Worm (Caenorhabditis elegans) whole organism, L1 larva: ENCODE results near the gene D2096.5.

Experiments
- C16A3.4 ChIP-seq: fragments of 150-350 bp; optimal IDR thresholded peaks from 2 replicates; lab custom pipeline; 2014; ENCODE audit warnings: missing biosample characterization, missing genetic modification characterization
- Y116A8C.19 ChIP-seq: sonication (generic microtip); optimal IDR thresholded peaks from 2 replicates; lab custom pipeline; 2016; ENCODE audit warnings: missing compliant biosample characterization, missing genetic modification characterization, borderline replicate concordance
- aha-1 ChIP-seq: fragments of 150-350 bp; optimal IDR thresholded peaks from 2 replicates; lab custom pipeline; 2014; ENCODE audit warnings: missing biosample characterization, missing genetic modification characterization
- aly-2 ChIP-seq: fragments of 150-350 bp; optimal IDR thresholded peaks from 2 replicates; lab custom pipeline; 2014; ENCODE audit warnings: missing biosample characterization, missing genetic modification characterization
- blmp-1 ChIP-seq: fragments of 150-350 bp; optimal IDR thresholded peaks from 2 replicates; lab custom pipeline; 2014; ENCODE audit warnings: missing biosample characterization, missing genetic modification characterization
- ceh-8 ChIP-seq: fragments of 200-800 bp; sonication (Bioruptor generic); optimal IDR thresholded peaks from 2 replicates; lab custom pipeline; 2018; ENCODE audit warnings: mild to moderate bottlenecking, missing genetic modification characterization, moderate library complexity, missing compliant biosample characterization
- ceh-82 ChIP-seq, 3 experiments: fragments of 150-350 bp in 1 of 3; sonication (generic microtip) in 2 of 3; optimal IDR thresholded peaks; 2 replicates each; lab custom pipeline; 2014 to 2017; ENCODE audit warnings: missing biosample characterization in 3 of 3, missing genetic modification characterization in 3 of 3
- ceh-90 ChIP-seq: sonication (generic microtip); optimal IDR thresholded peaks from 2 replicates; lab custom pipeline; 2016; ENCODE audit warnings: missing genetic modification characterization, missing compliant biosample characterization
- dpl-1 ChIP-seq, 3 experiments: fragments of 150-350 bp in 2 of 3; sonication (generic microtip) in 1 of 3; optimal IDR thresholded peaks; 2 replicates each; lab custom pipeline; 2014 to 2017; ENCODE audit warnings: missing biosample characterization in 3 of 3, missing genetic modification characterization in 3 of 3, missing genetic modification reagents in 3 of 3
- dsc-1 ChIP-seq: sonication (generic microtip); optimal IDR thresholded peaks from 2 replicates; lab custom pipeline; 2016; ENCODE audit warnings: mild to moderate bottlenecking, missing genetic modification characterization, missing compliant biosample characterization
- efl-1 ChIP-seq, 4 experiments: fragments of 150-350 bp; optimal IDR thresholded peaks in 3 of 4; peaks in 1 of 4; 1 replicate in 1 of 4; 2 replicates in 3 of 4; lab custom pipeline; 2014; ENCODE audit warnings: missing biosample characterization in 2 of 4, missing genetic modification characterization in 2 of 4, missing genetic modification reagents in 2 of 4
- elt-3 ChIP-seq, 6 experiments: fragments of 150-350 bp in 1 of 6; sonication (generic microtip); optimal IDR thresholded peaks; 2 replicates each; lab custom pipeline; 2017 to 2018; ENCODE audit warnings: missing biosample characterization in 6 of 6, missing genetic modification characterization in 6 of 6, inconsistent platforms in 1 of 6
- ets-5 ChIP-seq: fragments of 200-800 bp; sonication (Bioruptor generic); IDR thresholded peaks from 2 replicates; pipeline ENCODE4 v1.3.6; 2022; ENCODE audit warnings: missing genetic modification characterization, missing compliant biosample characterization
- fkh-4 ChIP-seq: sonication (generic microtip); optimal IDR thresholded peaks from 2 replicates; lab custom pipeline; 2016; ENCODE audit warnings: missing compliant biosample characterization, missing genetic modification characterization, borderline replicate concordance
- fos-1 ChIP-seq: fragments of 150-350 bp; optimal IDR thresholded peaks from 2 replicates; lab custom pipeline; 2014; ENCODE audit warnings: missing biosample characterization, missing genetic modification characterization
- grh-1 ChIP-seq: fragments of 200-800 bp; sonication (Bioruptor generic); IDR thresholded peaks from 2 replicates; pipeline ENCODE4 v1.3.6; 2022; ENCODE audit warnings: missing genetic modification reagents, missing genetic modification characterization, missing compliant biosample characterization
- hlh-4 ChIP-seq: sonication (generic microtip); optimal IDR thresholded peaks from 2 replicates; lab custom pipeline; 2016; ENCODE audit warnings: mild to moderate bottlenecking, missing genetic modification characterization, missing compliant biosample characterization
- hpl-2 ChIP-seq: fragments of 150-350 bp; optimal IDR thresholded peaks from 2 replicates; lab custom pipeline; 2014; ENCODE audit warnings: missing biosample characterization, missing genetic modification reagents, missing genetic modification characterization
- jun-1 ChIP-seq: fragments of 150-350 bp; optimal IDR thresholded peaks from 2 replicates; lab custom pipeline; 2014; ENCODE audit warnings: missing biosample characterization, missing genetic modification reagents, missing genetic modification characterization
- lin-13 ChIP-seq: fragments of 150-350 bp; optimal IDR thresholded peaks from 2 replicates; lab custom pipeline; 2014; ENCODE audit warnings: missing biosample characterization, missing genetic modification reagents, missing genetic modification characterization
- lin-14 ChIP-seq: fragments of 200-800 bp; sonication (Bioruptor generic); optimal IDR thresholded peaks from 2 replicates; lab custom pipeline; 2018; ENCODE audit warnings: mild to moderate bottlenecking, missing genetic modification characterization, moderate library complexity, missing compliant biosample characterization
- lin-15B ChIP-seq: fragments of 150-350 bp; sonication (generic microtip); optimal IDR thresholded peaks from 3 replicates; lab custom pipeline; 2014; ENCODE audit warnings: missing biosample characterization, missing genetic modification characterization
- lin-35 ChIP-seq, 2 experiments: fragments of 150-350 bp; optimal IDR thresholded peaks; 2 replicates each; lab custom pipeline; 2014; ENCODE audit warnings: missing biosample characterization in 2 of 2, missing genetic modification characterization in 2 of 2, missing genetic modification reagents in 2 of 2
- mab-9 ChIP-seq: fragments of 200-800 bp; sonication (Bioruptor generic); IDR thresholded peaks from 2 replicates; pipeline ENCODE4 v1.3.6; 2022; ENCODE audit warnings: missing genetic modification reagents, missing genetic modification characterization, missing compliant biosample characterization
- mep-1 ChIP-seq: fragments of 150-350 bp; optimal IDR thresholded peaks from 2 replicates; lab custom pipeline; 2014; ENCODE audit warnings: missing biosample characterization, missing genetic modification characterization
- nhr-11 ChIP-seq: fragments of 150-350 bp; optimal IDR thresholded peaks from 2 replicates; lab custom pipeline; 2014; ENCODE audit warnings: missing biosample characterization, missing genetic modification characterization
- nhr-19 ChIP-seq: fragments of 200-800 bp; sonication (Bioruptor generic); conservative IDR thresholded peaks from 2 replicates; pipeline ENCODE4 v1.3.6; 2022; ENCODE audit warnings: missing genetic modification characterization, missing compliant biosample characterization
- nhr-20 ChIP-seq: sonication (generic microtip); optimal IDR thresholded peaks from 2 replicates; lab custom pipeline; 2016; ENCODE audit warnings: mild to moderate bottlenecking, missing genetic modification characterization, missing compliant biosample characterization
- nhr-28 ChIP-seq: fragments of 150-350 bp; optimal IDR thresholded peaks from 2 replicates; lab custom pipeline; 2014; ENCODE audit warnings: missing biosample characterization, missing genetic modification characterization
- nhr-47 ChIP-seq: sonication (generic microtip); optimal IDR thresholded peaks from 2 replicates; lab custom pipeline; 2016; ENCODE audit warnings: mild to moderate bottlenecking, missing genetic modification characterization, moderate library complexity, missing compliant biosample characterization
- nhr-71 ChIP-seq: sonication (generic microtip); optimal IDR thresholded peaks from 2 replicates; lab custom pipeline; 2016; ENCODE audit warnings: mild to moderate bottlenecking, missing genetic modification characterization, moderate library complexity, missing compliant biosample characterization
- nhr-76 ChIP-seq: sonication (generic microtip); optimal IDR thresholded peaks from 2 replicates; lab custom pipeline; 2017; ENCODE audit warnings: missing biosample characterization, missing genetic modification characterization
- nhr-90 ChIP-seq: sonication (generic microtip); optimal IDR thresholded peaks from 2 replicates; lab custom pipeline; 2016; ENCODE audit warnings: mild to moderate bottlenecking, missing genetic modification characterization, missing compliant biosample characterization; ENCODE audit not compliant: poor library complexity
- pag-3 ChIP-seq: sonication (generic microtip); optimal IDR thresholded peaks from 2 replicates; lab custom pipeline; 2017; ENCODE audit warnings: missing genetic modification characterization, mild to moderate bottlenecking, missing compliant biosample characterization, antibody characterized with exemption, borderline replicate concordance; ENCODE audit not compliant: insufficient read depth
- snpc-4 ChIP-seq: fragments of 150-350 bp; optimal IDR thresholded peaks from 2 replicates; lab custom pipeline; 2014; ENCODE audit warnings: missing biosample characterization, missing genetic modification characterization
- snu-23 ChIP-seq: sonication (generic microtip); optimal IDR thresholded peaks from 2 replicates; lab custom pipeline; 2016; ENCODE audit warnings: missing genetic modification characterization, missing compliant biosample characterization
- sptf-1 ChIP-seq: fragments of 150-350 bp; optimal IDR thresholded peaks from 2 replicates; lab custom pipeline; 2014; ENCODE audit warnings: missing biosample characterization, missing genetic modification characterization
- tlp-1 ChIP-seq: fragments of 150-350 bp; optimal IDR thresholded peaks from 2 replicates; lab custom pipeline; 2014; ENCODE audit warnings: missing biosample characterization, missing genetic modification characterization
- unc-30 ChIP-seq: sonication (generic microtip); optimal IDR thresholded peaks from 2 replicates; lab custom pipeline; 2017; ENCODE audit warnings: missing biosample characterization, missing genetic modification characterization
- unc-98 ChIP-seq: fragments of 200-800 bp; sonication (Bioruptor generic); IDR thresholded peaks from 2 replicates; pipeline ENCODE4 v1.3.6; 2022; ENCODE audit warnings: missing genetic modification characterization, missing compliant biosample characterization
- zag-1 ChIP-seq: fragments of 150-350 bp; optimal IDR thresholded peaks from 2 replicates; lab custom pipeline; 2014; ENCODE audit warnings: missing biosample characterization, missing genetic modification characterization
- zip-4 ChIP-seq: fragments of 200-800 bp; sonication (Bioruptor generic); optimal IDR thresholded peaks from 2 replicates; lab custom pipeline; 2018; ENCODE audit warnings: mild to moderate bottlenecking, missing genetic modification characterization, moderate library complexity, missing compliant biosample characterization
- ztf-11 ChIP-seq, 2 experiments: sonication (generic microtip); optimal IDR thresholded peaks; 2 replicates each; lab custom pipeline; 2016 to 2017; ENCODE audit warnings: missing genetic modification characterization in 2 of 2, missing biosample characterization in 1 of 2, missing compliant biosample characterization in 1 of 2
- ztf-4 ChIP-seq: fragments of 150-350 bp; optimal IDR thresholded peaks from 2 replicates; lab custom pipeline; 2014; ENCODE audit warnings: missing biosample characterization, missing genetic modification characterization

Gene D2096.5

DNA sequence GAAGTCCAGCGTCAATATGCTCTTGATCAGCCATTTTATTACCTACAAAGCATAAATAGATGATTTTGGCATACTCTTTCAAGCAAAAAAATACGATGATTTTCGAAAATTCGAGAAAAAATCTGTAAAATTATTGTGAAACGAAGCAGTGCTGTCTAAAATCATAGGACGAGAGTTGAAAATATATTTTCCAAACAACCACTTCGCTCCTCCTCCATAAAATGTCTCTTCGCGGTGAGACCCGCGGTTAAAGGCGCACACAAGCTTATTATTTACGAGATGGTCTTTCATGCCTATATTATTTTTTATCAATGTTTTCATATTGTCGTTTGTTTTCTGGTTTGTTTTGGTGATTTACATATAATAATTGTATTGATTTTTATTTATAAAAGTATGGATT lies 19.7 kb upstream of the D2096.5 start, which contains the start of gene nap-1 (continued):
- TF ChIP-seq snu-23 (GFP tag; lab: Kevin White, UChicago) (peak; percentile 87), ceh-8 (GFP tag; lab: Kevin White, UChicago) (no peak), dsc-1 (peak; percentile 48), nhr-71 (tag; lab: Kevin White, UChicago) (peak; percentile 85), zag-1 (tag; lab: Kevin White, UChicago) (no peak), nhr-11 (tag; lab: Kevin White, UChicago) (no peak), mab-9 (no peak), lin-35 (GFP tag; optimal IDR thresholded peaks at IDR 0.05; lab: Kevin White, UChicago) (peak; percentile 77 to 85), nhr-28 (tag; lab: Kevin White, UChicago) (no peak), dpl-1 (GFP tag; optimal IDR thresholded peaks at IDR 0.05; lab: Kevin White, UChicago) (peak; percentile 59 to 78 (median 72)), ztf-11 (tag; optimal IDR thresholded peaks at IDR 0.05; lab: Kevin White, UChicago) (no peak), snpc-4 (tag; lab: Kevin White, UChicago) (peak; percentile 52), pag-3 (tag; lab: Kevin White, UChicago) (no peak), zip-4 (no peak), lin-13 (GFP tag; lab: Kevin White, UChicago) (peak; percentile 81), elt-3 (tag; optimal IDR thresholded peaks at IDR 0.05; lab: Kevin White, UChicago) (peak in 2 of 6 experiments; percentile 21 to 78), blmp-1 (peak; percentile 77), lin-15B (tag; lab: Kevin White, UChicago) (peak; percentile 58), ztf-4 (tag; lab: Kevin White, UChicago) (no peak), tlp-1 (tag; lab: Kevin White, UChicago) (no peak), unc-30 (tag; lab: Kevin White, UChicago) (no peak), hpl-2 (no peak), hlh-4 (tag; lab: Kevin White, UChicago) (no peak), mep-1 (tag; lab: Kevin White, UChicago) (peak; percentile 74), Y116A8C.19 (no peak), nhr-19 (GFP tag; lab: Robert Waterston, UW) (peak; percentile 76), efl-1 (optimal IDR thresholded peaks at IDR 0.05; lab: Kevin White, UChicago) (peak; percentile 81), efl-1 (GFP tag; optimal IDR thresholded peaks at IDR 0.05 in 1 of 2; lab: Kevin White, UChicago) (peak; percentile 70 to 97), sptf-1 (no peak), nhr-76 (no peak), C16A3.4 (peak; percentile 88), aly-2 (no peak), ceh-82 (tag; optimal IDR thresholded peaks at IDR 0.05; lab: Kevin White, UChicago) (peak; percentile 65 to 86 (median 78)), fkh-4 (tag; lab: Kevin White, UChicago) (no peak), jun-1 (tag; lab: Kevin White, UChicago) (peak; percentile 9), unc-98 (GFP tag; lab: Robert Waterston, UW) (no peak), nhr-47 (tag; lab: Kevin White, UChicago) (peak; percentile 79)

DNA sequence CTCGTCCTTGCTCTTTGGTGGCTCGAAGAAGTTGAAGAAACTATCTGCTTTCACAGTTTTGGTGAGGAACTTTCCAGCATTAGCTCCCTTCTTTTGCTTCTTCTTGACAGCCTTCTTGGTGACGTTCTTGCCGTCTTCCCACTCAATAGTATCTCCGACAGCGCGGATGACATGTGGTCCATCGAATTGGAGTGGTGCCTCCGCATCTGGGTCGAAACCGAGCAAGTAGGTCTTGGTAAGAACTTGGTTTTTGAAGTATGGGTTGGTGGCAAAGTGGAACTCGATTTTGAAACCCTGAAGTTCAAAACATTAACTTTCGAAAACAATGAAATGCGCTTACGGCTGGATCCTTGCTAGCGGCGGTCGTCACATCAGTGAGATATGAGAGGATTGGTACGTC lies 18.7 kb upstream of the D2096.5 start:
- TF ChIP-seq mab-9 (no peak), nhr-20 (tag; lab: Kevin White, UChicago) (no peak), snu-23 (GFP tag; lab: Kevin White, UChicago) (no peak)

DNA sequence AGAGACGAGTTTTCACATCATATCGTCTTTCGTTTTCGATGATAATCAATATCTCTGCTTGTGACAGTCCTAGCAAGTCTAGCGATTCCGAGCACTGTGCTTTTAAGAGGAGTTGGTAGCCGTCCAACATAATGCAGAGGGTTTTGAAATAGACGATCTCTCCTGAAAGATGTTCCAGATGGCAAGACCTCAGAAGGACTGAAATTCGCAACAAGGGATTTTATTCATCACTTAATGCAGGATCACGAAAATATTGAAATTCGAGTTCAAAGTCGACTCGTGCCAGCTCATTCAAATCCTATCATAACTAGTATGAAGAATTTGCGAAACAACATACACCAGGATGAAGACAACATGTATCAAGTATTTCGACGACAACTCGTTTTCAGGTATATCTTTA lies 17.9 kb upstream of the D2096.5 start, which contains the start of gene D2096.7:
TSS of gene D2096.7 (minus strand) at position 130 of the 400 bp plus-strand sequence.
- no peak for TF ChIP-seq fos-1 (tag; lab: Kevin White, UChicago)
- TF ChIP-seq nhr-76, result no peak
- no peak for TF ChIP-seq nhr-90
- TF ChIP-seq ets-5 (GFP tag; lab: Robert Waterston, UW), result no peak
- no peak for TF ChIP-seq lin-14
- no peak for TF ChIP-seq ceh-90 (tag; lab: Kevin White, UChicago)
- TF ChIP-seq hpl-2, result no peak
- TF ChIP-seq nhr-19 (GFP tag; lab: Robert Waterston, UW), result no peak
- TF ChIP-seq aly-2, result peak; percentile 43
- TF ChIP-seq aha-1, result no peak
- TF ChIP-seq mab-9, result no peak
- no peak for TF ChIP-seq nhr-28 (tag; lab: Kevin White, UChicago)
- TF ChIP-seq grh-1 (GFP tag; lab: Robert Waterston, UW), result 0 out of 2 replicates have a peak, but pooled peaks have one; percentile 11
